Fruit fly (Drosophila melanogaster) whole organism, embryonic: ENCODE data around the gene Rpn9.

Source experiments
- Ada2b ChIP-seq: fragments of 200-800 bp; sonication (Bioruptor generic); IDR thresholded peaks from 2 replicates; pipeline ENCODE4 v1.3.6; 2022; ENCODE audit warnings: missing biosample characterization, missing genetic modification characterization
- C15 ChIP-seq: fragments of 200-800 bp; sonication (Bioruptor generic); IDR thresholded peaks from 3 replicates; pipeline ENCODE4 v1.3.6; 2022; ENCODE audit warnings: missing biosample characterization, missing genetic modification characterization
- CG10543 ChIP-seq: fragments of 200-800 bp; sonication (Bioruptor generic); optimal IDR thresholded peaks from 3 replicates; lab custom pipeline; 2017; ENCODE audit warnings: missing biosample characterization, mild to moderate bottlenecking, missing genetic modification characterization, moderate library complexity
- CG13624 ChIP-seq: fragments of 200-800 bp; sonication (Bioruptor generic); optimal IDR thresholded peaks from 2 replicates; lab custom pipeline; 2016; ENCODE audit warnings: missing biosample characterization, missing genetic modification characterization
- CG14014 ChIP-seq: fragments of 200-800 bp; sonication (Bioruptor generic); IDR thresholded peaks from 2 replicates; pipeline ENCODE4 v1.3.6; 2022; ENCODE audit warnings: missing biosample characterization, missing genetic modification characterization
- CG14667 ChIP-seq: fragments of 200-800 bp; sonication (Bioruptor generic); IDR thresholded peaks from 2 replicates; pipeline ENCODE4 v1.3.6; 2022; ENCODE audit warnings: missing biosample characterization, missing genetic modification characterization
- CG14860 ChIP-seq: fragments of 200-800 bp; sonication (Bioruptor generic); IDR thresholded peaks from 3 replicates; pipeline ENCODE4 v1.3.6; 2022; ENCODE audit warnings: missing biosample characterization, missing genetic modification characterization; ENCODE audit not compliant: partially characterized antibody
- CG15514 ChIP-seq: fragments of 200-800 bp; sonication (Bioruptor generic); optimal IDR thresholded peaks from 3 replicates; lab custom pipeline; 2017; ENCODE audit warnings: missing biosample characterization, missing genetic modification characterization, mild to moderate bottlenecking, moderate library complexity, missing genetic modification reagents
- CG1602 ChIP-seq: fragments of 200-800 bp; sonication (Bioruptor generic); optimal IDR thresholded peaks from 3 replicates; lab custom pipeline; 2016; ENCODE audit warnings: missing biosample characterization, missing genetic modification characterization
- CG17186 ChIP-seq: fragments of 200-800 bp; sonication (Bioruptor generic); optimal IDR thresholded peaks from 3 replicates; lab custom pipeline; 2017; ENCODE audit warnings: missing biosample characterization, missing genetic modification reagents, missing genetic modification characterization
- CG3163 ChIP-seq: fragments of 200-800 bp; sonication (Bioruptor generic); optimal IDR thresholded peaks from 3 replicates; lab custom pipeline; 2016; ENCODE audit warnings: missing biosample characterization, missing genetic modification characterization
- CG34376 ChIP-seq: fragments of 200-800 bp; sonication (Bioruptor generic); optimal IDR thresholded peaks from 2 replicates; lab custom pipeline; 2018; ENCODE audit warnings: missing biosample characterization, mild to moderate bottlenecking, missing genetic modification characterization
- CG3726 ChIP-seq: fragments of 200-800 bp; sonication (Bioruptor generic); IDR thresholded peaks from 3 replicates; pipeline ENCODE4, ENCODE4 v1.3.6; 2022; ENCODE audit warnings: missing biosample characterization, missing genetic modification characterization
- CG4424 ChIP-seq: fragments of 200-800 bp; sonication (Bioruptor generic); optimal IDR thresholded peaks from 3 replicates; lab custom pipeline; 2016; ENCODE audit warnings: missing biosample characterization, missing genetic modification characterization
- CG6813 ChIP-seq: fragments of 200-800 bp; sonication (Bioruptor generic); optimal IDR thresholded peaks from 2 replicates; lab custom pipeline; 2017; ENCODE audit warnings: missing biosample characterization, missing genetic modification characterization, mild to moderate bottlenecking, moderate library complexity, missing genetic modification reagents
- CG7372 ChIP-seq: fragments of 200-800 bp; sonication (Bioruptor generic); IDR thresholded peaks from 2 replicates; pipeline ENCODE4 v1.3.6; 2022; ENCODE audit warnings: missing biosample characterization, missing genetic modification characterization
- CG8290 ChIP-seq, 3 experiments: fragments of 200-800 bp; sonication (Bioruptor generic); optimal IDR thresholded peaks; 2 replicates each; lab custom pipeline; 2016 to 2019; ENCODE audit warnings: missing biosample characterization in 3 of 3, missing genetic modification characterization in 3 of 3, mild to moderate bottlenecking in 2 of 3, moderate library complexity in 1 of 3
- CG8944 ChIP-seq: fragments of 200-800 bp; sonication (Bioruptor generic); optimal IDR thresholded peaks from 3 replicates; lab custom pipeline; 2016; ENCODE audit warnings: missing biosample characterization, missing genetic modification characterization
- CG9876 ChIP-seq: fragments of 200-800 bp; sonication (Bioruptor generic); optimal IDR thresholded peaks from 2 replicates; lab custom pipeline; 2016; ENCODE audit warnings: missing biosample characterization, missing genetic modification characterization
- Chrac-16 ChIP-seq: fragments of 200-800 bp; sonication (Bioruptor generic); optimal IDR thresholded peaks from 3 replicates; lab custom pipeline; 2016; ENCODE audit warnings: missing biosample characterization, missing genetic modification characterization
- Dip2 ChIP-seq: fragments of 200-800 bp; sonication (Bioruptor generic); IDR thresholded peaks from 2 replicates; pipeline ENCODE4 v1.3.6; 2022; ENCODE audit warnings: missing biosample characterization, missing genetic modification characterization
- Elba2 ChIP-seq: fragments of 200-800 bp; sonication (Bioruptor generic); optimal IDR thresholded peaks from 3 replicates; lab custom pipeline; 2016; ENCODE audit warnings: missing biosample characterization, missing genetic modification characterization
- GATAe ChIP-seq: fragments of 200-800 bp; sonication (Bioruptor generic); conservative IDR thresholded peaks from 2 replicates; pipeline ENCODE4 v1.3.6; 2022; ENCODE audit warnings: missing biosample characterization, missing genetic modification characterization
- Mad ChIP-seq: fragments of 200-800 bp; sonication (Bioruptor generic); optimal IDR thresholded peaks from 2 replicates; lab custom pipeline; 2016; ENCODE audit warnings: missing biosample characterization, missing genetic modification characterization
- Meics ChIP-seq: fragments of 200-800 bp; sonication (Bioruptor generic); optimal IDR thresholded peaks from 2 replicates; lab custom pipeline; 2017; ENCODE audit warnings: missing biosample characterization, mild to moderate bottlenecking, missing genetic modification characterization
- Nf-YA ChIP-seq: fragments of 200-800 bp; sonication (Bioruptor generic); IDR thresholded peaks from 2 replicates; pipeline ENCODE4 v1.3.6; 2022; ENCODE audit warnings: missing biosample characterization, missing genetic modification characterization
- Optix ChIP-seq: fragments of 200-800 bp; sonication (Bioruptor generic); IDR thresholded peaks from 3 replicates; pipeline ENCODE4 v1.3.6; 2022; ENCODE audit warnings: missing biosample characterization, missing genetic modification characterization
- Poxn ChIP-seq: fragments of 200-800 bp; sonication (Bioruptor generic); IDR thresholded peaks from 2 replicates; pipeline ENCODE4 v1.3.6; 2022; ENCODE audit warnings: missing biosample characterization, missing genetic modification characterization
- Sin3A ChIP-seq: fragments of >200 bp; optimal IDR thresholded peaks from 2 replicates; lab custom pipeline; 2018
- aop ChIP-seq: fragments of 200-800 bp; sonication (Bioruptor generic); IDR thresholded peaks from 2 replicates; pipeline ENCODE4 v1.3.6; 2022; ENCODE audit warnings: missing biosample characterization, missing genetic modification characterization
- ato ChIP-seq: fragments of 200-800 bp; sonication (Bioruptor generic); IDR thresholded peaks from 2 replicates; pipeline ENCODE4 v1.3.6; 2022; ENCODE audit warnings: missing biosample characterization, missing genetic modification characterization; ENCODE audit not compliant: partially characterized antibody
- az2 ChIP-seq: fragments of 200-800 bp; sonication (Bioruptor generic); optimal IDR thresholded peaks from 3 replicates; lab custom pipeline; 2016; ENCODE audit warnings: missing biosample characterization, missing genetic modification characterization
- ci ChIP-seq: fragments of 200-800 bp; sonication (Bioruptor generic); IDR thresholded peaks from 3 replicates; pipeline ENCODE4 v1.3.6; 2022; ENCODE audit warnings: missing biosample characterization, missing genetic modification characterization
- crp ChIP-seq, 2 experiments: fragments of 200-800 bp; sonication (Bioruptor generic); optimal IDR thresholded peaks; 2 replicates in 1 of 2; 3 replicates in 1 of 2; lab custom pipeline; 2017; ENCODE audit warnings: missing biosample characterization in 2 of 2, missing genetic modification characterization in 2 of 2, mild to moderate bottlenecking in 1 of 2, moderate library complexity in 1 of 2
- danr ChIP-seq: fragments of 200-800 bp; sonication (Bioruptor generic); IDR thresholded peaks from 2 replicates; pipeline ENCODE4 v1.3.6; 2022; ENCODE audit warnings: missing biosample characterization, missing genetic modification characterization
- dysf ChIP-seq: fragments of 200-800 bp; sonication (Bioruptor generic); IDR thresholded peaks from 3 replicates; pipeline ENCODE4 v1.3.6; 2022; ENCODE audit warnings: missing biosample characterization, missing genetic modification characterization
- ftz-f1 ChIP-seq: fragments of 200-800 bp; sonication (Bioruptor generic); optimal IDR thresholded peaks from 2 replicates; lab custom pipeline; 2016; ENCODE audit warnings: missing biosample characterization, missing genetic modification characterization
- gro ChIP-seq: fragments of 200-800 bp; sonication (Bioruptor generic); optimal IDR thresholded peaks from 2 replicates; lab custom pipeline; 2016; ENCODE audit warnings: missing biosample characterization, missing genetic modification characterization
- klu ChIP-seq: fragments of 200-800 bp; sonication (Bioruptor generic); IDR thresholded peaks from 2 replicates; pipeline ENCODE4 v1.3.6; 2022; ENCODE audit warnings: missing biosample characterization, missing genetic modification characterization
- knrl ChIP-seq: fragments of 200-800 bp; sonication (Bioruptor generic); IDR thresholded peaks from 3 replicates; pipeline ENCODE4 v1.3.6; 2022; ENCODE audit warnings: missing biosample characterization, missing genetic modification characterization; ENCODE audit not compliant: partially characterized antibody
- lbe ChIP-seq: fragments of 200-800 bp; sonication (Bioruptor generic); optimal IDR thresholded peaks from 2 replicates; lab custom pipeline; 2016; ENCODE audit warnings: missing biosample characterization, mild to moderate bottlenecking, missing genetic modification characterization
- luna ChIP-seq: fragments of 200-800 bp; sonication (Bioruptor generic); optimal IDR thresholded peaks from 2 replicates; lab custom pipeline; 2016; ENCODE audit warnings: missing biosample characterization, missing genetic modification characterization
- odd ChIP-seq: fragments of 200-800 bp; sonication (Bioruptor generic); optimal IDR thresholded peaks from 2 replicates; lab custom pipeline; 2017; ENCODE audit warnings: missing biosample characterization, mild to moderate bottlenecking, missing genetic modification characterization
- psq ChIP-seq: fragments of 200-800 bp; sonication (Bioruptor generic); optimal IDR thresholded peaks from 2 replicates; lab custom pipeline; 2017; ENCODE audit warnings: missing biosample characterization, missing genetic modification characterization
- rib ChIP-seq: fragments of 200-800 bp; sonication (Bioruptor generic); IDR thresholded peaks from 2 replicates; pipeline ENCODE4 v1.3.6; 2022; ENCODE audit warnings: missing biosample characterization, missing genetic modification characterization
- sd ChIP-seq: fragments of 200-800 bp; sonication (Bioruptor generic); optimal IDR thresholded peaks from 3 replicates; lab custom pipeline; 2018; ENCODE audit warnings: missing biosample characterization, mild to moderate bottlenecking, missing genetic modification characterization, moderate library complexity
- sqz ChIP-seq: fragments of 200-800 bp; sonication (Bioruptor generic); optimal IDR thresholded peaks from 3 replicates; lab custom pipeline; 2018; ENCODE audit warnings: missing biosample characterization, mild to moderate bottlenecking, missing genetic modification characterization
- sug ChIP-seq: fragments of 200-800 bp; optimal IDR thresholded peaks from 2 replicates; lab custom pipeline; 2019; ENCODE audit warnings: missing biosample characterization, mild to moderate bottlenecking, missing genetic modification characterization, moderate library complexity
- tap ChIP-seq: fragments of 200-800 bp; optimal IDR thresholded peaks from 3 replicates; lab custom pipeline; 2019; ENCODE audit warnings: missing biosample characterization, mild to moderate bottlenecking, missing genetic modification characterization, moderate library complexity
- ttk ChIP-seq: fragments of 200-800 bp; sonication (Bioruptor generic); IDR thresholded peaks from 2 replicates; pipeline ENCODE4 v2.1.2; 2022; ENCODE audit warnings: missing biosample characterization, missing genetic modification characterization
- zen2 ChIP-seq: fragments of 200-800 bp; sonication (Bioruptor generic); IDR thresholded peaks from 3 replicates; pipeline ENCODE4 v1.3.6; 2022; ENCODE audit warnings: missing biosample characterization, missing genetic modification characterization; ENCODE audit not compliant: partially characterized antibody

The Rpn9 gene

dm6 chr3R:23724843-23725506 is 8.3 kb downstream of the Rpn9 start (continued):
- TF ChIP-seq rib (GFP tag; lab: Robert Waterston, UW): peak; percentile 70; the same call in 1 of the 2 replicates
- no peak for TF ChIP-seq CG14667 (GFP tag; lab: Robert Waterston, UW)
- TF ChIP-seq tap (tag; lab: Kevin White, UChicago): no peak
- TF ChIP-seq luna (GFP tag; lab: Kevin White, UChicago): no peak
- no peak for TF ChIP-seq zen2 (GFP tag; lab: Robert Waterston, UW)
- peak; percentile 8 for TF ChIP-seq CG6813 (GFP tag; lab: Kevin White, UChicago)
- TF ChIP-seq Meics (GFP tag; lab: Kevin White, UChicago): no peak
- no peak for TF ChIP-seq CG17186
- TF ChIP-seq CG14014 (GFP tag; lab: Robert Waterston, UW): no peak
- TF ChIP-seq CG1602 (GFP tag; lab: Kevin White, UChicago): no peak
- no peak for TF ChIP-seq C15 (GFP tag; lab: Robert Waterston, UW)
- no peak for TF ChIP-seq Poxn (GFP tag; lab: Robert Waterston, UW)
- no peak for TF ChIP-seq Sin3A (lab: Kevin White, UChicago)
- peak; percentile 43 for TF ChIP-seq CG10543 (GFP tag; lab: Kevin White, UChicago)
- no peak for TF ChIP-seq az2 (GFP tag; lab: Kevin White, UChicago)
- TF ChIP-seq lbe (GFP tag; lab: Kevin White, UChicago): no peak
- TF ChIP-seq CG34376 (GFP tag; lab: Kevin White, UChicago): peak; percentile 85
- no peak for TF ChIP-seq ftz-f1 (GFP tag; lab: Kevin White, UChicago)
- TF ChIP-seq danr (GFP tag; lab: Robert Waterston, UW): no peak
- TF ChIP-seq CG13624 (GFP tag; lab: Kevin White, UChicago): no peak
- no peak for TF ChIP-seq ato (GFP tag; lab: Robert Waterston, UW)
- no peak for TF ChIP-seq CG8290 (GFP tag; optimal IDR thresholded peaks at IDR 0.05; lab: Kevin White, UChicago)
- peak in 1 of 2 experiments; percentile 8 for TF ChIP-seq CG8290 (tag; optimal IDR thresholded peaks at IDR 0.05; lab: Kevin White, UChicago)
- no peak for TF ChIP-seq Ada2b (GFP tag; lab: Robert Waterston, UW)
- TF ChIP-seq crp (GFP tag; optimal IDR thresholded peaks at IDR 0.05; lab: Kevin White, UChicago): no peak
- TF ChIP-seq knrl: no peak
- no peak for TF ChIP-seq Nf-YA (GFP tag; lab: Robert Waterston, UW)
- no peak for TF ChIP-seq CG4424 (GFP tag; lab: Kevin White, UChicago)
- TF ChIP-seq CG15514: peak; percentile 2
- TF ChIP-seq sug (tag; lab: Kevin White, UChicago): peak; percentile 97
- no peak for TF ChIP-seq Chrac-16 (GFP tag; lab: Kevin White, UChicago)
- no peak for TF ChIP-seq CG9876 (GFP tag; lab: Kevin White, UChicago)
- TF ChIP-seq CG3163 (GFP tag; lab: Kevin White, UChicago): no peak
- TF ChIP-seq CG14860 (GFP tag; lab: Robert Waterston, UW): no peak
- no peak for TF ChIP-seq Elba2 (GFP tag; lab: Kevin White, UChicago)
- no peak for TF ChIP-seq psq
- no peak for TF ChIP-seq Optix (GFP tag; lab: Robert Waterston, UW)
- TF ChIP-seq dysf (GFP tag; lab: Robert Waterston, UW): no peak
- no peak for TF ChIP-seq ttk (GFP tag; lab: Robert Waterston, UW)
- TF ChIP-seq CG3726 (GFP tag; lab: Robert Waterston, UW): no peak
- no peak for TF ChIP-seq sqz (GFP tag; lab: Kevin White, UChicago)
- no peak for TF ChIP-seq odd
- peak; percentile 29 for TF ChIP-seq gro (GFP tag; lab: Kevin White, UChicago)
- TF ChIP-seq CG8944 (GFP tag; lab: Kevin White, UChicago): no peak
- no peak for TF ChIP-seq aop (GFP tag; lab: Robert Waterston, UW)
- TF ChIP-seq klu (GFP tag; lab: Robert Waterston, UW): no peak
- no peak for TF ChIP-seq Dip2 (GFP tag; lab: Robert Waterston, UW)
- TF ChIP-seq CG7372 (GFP tag; lab: Robert Waterston, UW): no peak
- TF ChIP-seq sd: peak; percentile 74
- peak; percentile 87 for TF ChIP-seq GATAe (GFP tag; lab: Robert Waterston, UW)
- no peak for TF ChIP-seq ci (GFP tag; lab: Robert Waterston, UW)
- TF ChIP-seq Mad (GFP tag; lab: Kevin White, UChicago): no peak
